Worm (Caenorhabditis elegans): ENCODE measurements around the gene C34D10.5.

DNA sequence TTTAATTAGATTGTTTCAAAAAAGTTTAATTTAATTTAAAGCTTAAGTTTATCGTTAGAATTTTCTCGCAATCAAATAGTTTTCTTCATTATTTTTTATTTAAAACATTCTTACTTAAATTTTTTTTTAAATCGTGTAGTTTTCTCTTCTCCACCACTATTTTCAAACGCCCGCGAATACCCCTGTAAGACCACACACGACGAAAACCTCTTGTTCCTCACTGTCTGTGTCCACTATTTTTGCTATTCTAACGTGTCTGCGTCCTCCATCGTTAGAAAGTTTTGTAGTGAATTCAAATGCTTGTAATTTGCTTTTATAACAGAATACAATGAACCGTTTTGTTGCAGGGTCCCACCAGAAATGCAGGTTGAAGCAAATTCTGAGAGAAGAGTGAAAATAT lies 23.1 kb downstream of the C34D10.5 start, which contains the start of gene xol-1:
- TF ChIP-seq him-1 (tag; optimal IDR thresholded peaks at IDR 0.05) (no peak), W03F9.2 (tag; optimal IDR thresholded peaks at IDR 0.05) (no peak), dao-5 (tag; optimal IDR thresholded peaks at IDR 0.05) (no peak)

Measured in whole organism, L4/young adult.